Fruit fly (Drosophila melanogaster) whole organism, embryonic: ENCODE data around the gene CG10005.

ENCODE experiments used
- Aef1 ChIP-seq: fragments of 200-800 bp; sonication (Bioruptor generic); IDR thresholded peaks from 3 replicates; pipeline ENCODE4 v1.3.6; 2022; ENCODE audit warnings: missing biosample characterization, missing genetic modification characterization
- Antp ChIP-seq: fragments of 200-800 bp; sonication (Bioruptor generic); optimal IDR thresholded peaks from 3 replicates; lab custom pipeline; 2016; ENCODE audit warnings: missing biosample characterization, missing genetic modification characterization
- Bgb ChIP-seq: fragments of 200-800 bp; sonication (Bioruptor generic); IDR thresholded peaks from 2 replicates; pipeline ENCODE4 v1.3.6; 2022; ENCODE audit warnings: missing biosample characterization, missing genetic modification characterization; ENCODE audit not compliant: partially characterized antibody
- CG10274 ChIP-seq: fragments of 200-800 bp; sonication (Bioruptor generic); optimal IDR thresholded peaks from 3 replicates; lab custom pipeline; 2017; ENCODE audit warnings: missing biosample characterization, mild to moderate bottlenecking, missing genetic modification characterization
- CG10366 ChIP-seq: fragments of 200-800 bp; sonication (Bioruptor generic); IDR thresholded peaks from 2 replicates; pipeline ENCODE4 v1.3.6; 2022; ENCODE audit warnings: missing biosample characterization, missing genetic modification characterization
- CG10979 ChIP-seq: fragments of 200-800 bp; sonication (Bioruptor generic); optimal IDR thresholded peaks from 2 replicates; lab custom pipeline; 2018; ENCODE audit warnings: missing biosample characterization, mild to moderate bottlenecking, missing genetic modification characterization, moderate library complexity
- CG11247 ChIP-seq: fragments of 200-800 bp; sonication (Bioruptor generic); IDR thresholded peaks from 2 replicates; pipeline ENCODE4 v1.3.6; 2022; ENCODE audit warnings: missing biosample characterization, missing genetic modification characterization
- CG1647 ChIP-seq: fragments of 200-800 bp; sonication (Bioruptor generic); optimal IDR thresholded peaks from 3 replicates; lab custom pipeline; 2016; ENCODE audit warnings: missing biosample characterization, missing genetic modification characterization
- CG16863 ChIP-seq: fragments of 200-800 bp; sonication (Bioruptor generic); optimal IDR thresholded peaks from 3 replicates; lab custom pipeline; 2016; ENCODE audit warnings: missing biosample characterization, missing genetic modification characterization
- CG18599 ChIP-seq: fragments of 200-800 bp; sonication (Bioruptor generic); optimal IDR thresholded peaks from 3 replicates; lab custom pipeline; 2017; ENCODE audit warnings: missing biosample characterization, missing genetic modification characterization, mild to moderate bottlenecking, moderate library complexity, missing genetic modification reagents
- CG2199 ChIP-seq: fragments of 200-800 bp; sonication (Bioruptor generic); IDR thresholded peaks from 3 replicates; pipeline ENCODE4 v1.3.6; 2022; ENCODE audit warnings: missing biosample characterization, missing genetic modification characterization
- CG2678 ChIP-seq: fragments of 200-800 bp; sonication (Bioruptor generic); optimal IDR thresholded peaks from 3 replicates; lab custom pipeline; 2019; ENCODE audit warnings: missing biosample characterization, mild to moderate bottlenecking, missing genetic modification characterization, moderate library complexity
- CG32772 ChIP-seq: fragments of 200-800 bp; sonication (Bioruptor generic); IDR thresholded peaks from 2 replicates; pipeline ENCODE4 v1.3.6; 2022; ENCODE audit warnings: missing biosample characterization, missing genetic modification characterization
- CG4404 ChIP-seq: fragments of 200-800 bp; sonication (Bioruptor generic); IDR thresholded peaks from 2 replicates; pipeline ENCODE4 v1.3.6; 2022; ENCODE audit warnings: missing biosample characterization, missing genetic modification characterization
- CG4707 ChIP-seq: fragments of 200-800 bp; sonication (Bioruptor generic); optimal IDR thresholded peaks from 2 replicates; lab custom pipeline; 2018; ENCODE audit warnings: missing biosample characterization, mild to moderate bottlenecking, missing genetic modification characterization, moderate library complexity
- CG9437 ChIP-seq: fragments of 200-800 bp; sonication (Bioruptor generic); optimal IDR thresholded peaks from 2 replicates; lab custom pipeline; 2018; ENCODE audit warnings: missing biosample characterization, mild to moderate bottlenecking, missing genetic modification characterization
- CrebB ChIP-seq: fragments of 200-800 bp; sonication (Bioruptor generic); optimal IDR thresholded peaks from 3 replicates; lab custom pipeline; 2018; ENCODE audit warnings: missing biosample characterization, mild to moderate bottlenecking, missing genetic modification characterization
- D19A ChIP-seq: fragments of 200-800 bp; optimal IDR thresholded peaks from 3 replicates; lab custom pipeline; 2019; ENCODE audit warnings: missing biosample characterization, mild to moderate bottlenecking, missing genetic modification characterization, moderate library complexity
- Dfd ChIP-seq, 2 experiments: fragments of >200 bp; optimal IDR thresholded peaks; 2 replicates each; lab custom pipeline; 2017; ENCODE audit warnings: missing biosample characterization in 2 of 2, missing genetic modification characterization in 2 of 2
- Doc2 ChIP-seq: fragments of 200-800 bp; sonication (Bioruptor generic); IDR thresholded peaks from 2 replicates; pipeline ENCODE4 v1.3.6; 2022; ENCODE audit warnings: missing biosample characterization, missing genetic modification characterization
- E2f1 ChIP-seq: fragments of 200-800 bp; sonication (Bioruptor generic); IDR thresholded peaks from 2 replicates; pipeline ENCODE4 v1.3.6; 2022; ENCODE audit warnings: missing biosample characterization, missing genetic modification characterization
- Ets65A ChIP-seq: fragments of 200-800 bp; sonication (Bioruptor generic); peaks from one replicate; lab custom pipeline; 2016; ENCODE audit warnings: missing biosample characterization, missing genetic modification characterization
- Fer1 ChIP-seq: fragments of 200-800 bp; sonication (Bioruptor generic); optimal IDR thresholded peaks from 2 replicates; lab custom pipeline; 2017; ENCODE audit warnings: missing biosample characterization, mild to moderate bottlenecking, missing genetic modification characterization
- HmgD ChIP-seq: fragments of 200-800 bp; sonication (Bioruptor generic); optimal IDR thresholded peaks from 3 replicates; lab custom pipeline; 2016; ENCODE audit warnings: missing biosample characterization, missing genetic modification characterization
- HmgZ ChIP-seq: fragments of 200-800 bp; sonication (Bioruptor generic); optimal IDR thresholded peaks from 2 replicates; lab custom pipeline; 2018; ENCODE audit warnings: missing biosample characterization, mild to moderate bottlenecking, missing genetic modification characterization
- Hmx ChIP-seq: fragments of 200-800 bp; sonication (Bioruptor generic); optimal IDR thresholded peaks from 2 replicates; lab custom pipeline; 2016; ENCODE audit warnings: missing biosample characterization, missing genetic modification characterization
- Hr51 ChIP-seq, 2 experiments: fragments of 200-800 bp; sonication (Bioruptor generic); optimal IDR thresholded peaks; 2 replicates in 1 of 2; 3 replicates in 1 of 2; lab custom pipeline; 2016 to 2018; ENCODE audit warnings: missing biosample characterization in 2 of 2, missing genetic modification characterization in 2 of 2, mild to moderate bottlenecking in 1 of 2, moderate library complexity in 1 of 2
- Jarid2 ChIP-seq: fragments of 200-800 bp; sonication (Bioruptor generic); optimal IDR thresholded peaks from 3 replicates; lab custom pipeline; 2017; ENCODE audit warnings: mild to moderate bottlenecking, missing biosample characterization, missing genetic modification reagents, missing genetic modification characterization
- Mad ChIP-seq: fragments of 200-800 bp; sonication (Bioruptor generic); optimal IDR thresholded peaks from 2 replicates; lab custom pipeline; 2016; ENCODE audit warnings: missing biosample characterization, missing genetic modification characterization
- PHDP ChIP-seq: fragments of 200-800 bp; sonication (Bioruptor generic); optimal IDR thresholded peaks from 3 replicates; lab custom pipeline; 2018; ENCODE audit warnings: missing biosample characterization, mild to moderate bottlenecking, missing genetic modification characterization, moderate library complexity
- Ravus ChIP-seq: fragments of 200-800 bp; sonication (Bioruptor generic); IDR thresholded peaks from 2 replicates; pipeline ENCODE4 v1.3.6; 2022; ENCODE audit warnings: missing biosample characterization, missing genetic modification characterization
- Rfx ChIP-seq: fragments of 200-800 bp; sonication (Bioruptor generic); IDR thresholded peaks from 2 replicates; pipeline ENCODE4 v1.3.6; 2022; ENCODE audit warnings: missing biosample characterization, missing genetic modification characterization
- Taf1 ChIP-seq: fragments of 200-800 bp; sonication (Bioruptor generic); IDR thresholded peaks from 2 replicates; pipeline ENCODE4 v1.3.6; 2022; ENCODE audit warnings: missing biosample characterization, missing genetic modification characterization
- ase ChIP-seq: fragments of 200-800 bp; sonication (Bioruptor generic); IDR thresholded peaks from 3 replicates; pipeline ENCODE4 v1.3.6; 2022; ENCODE audit warnings: missing biosample characterization, missing genetic modification characterization
- crp ChIP-seq, 2 experiments: fragments of 200-800 bp; sonication (Bioruptor generic); optimal IDR thresholded peaks; 2 replicates in 1 of 2; 3 replicates in 1 of 2; lab custom pipeline; 2017; ENCODE audit warnings: missing biosample characterization in 2 of 2, missing genetic modification characterization in 2 of 2, mild to moderate bottlenecking in 1 of 2, moderate library complexity in 1 of 2
- da ChIP-seq: fragments of 200-800 bp; sonication (Bioruptor generic); optimal IDR thresholded peaks from 2 replicates; lab custom pipeline; 2016; ENCODE audit warnings: missing biosample characterization, missing genetic modification characterization
- dpn ChIP-seq, 2 experiments: fragments of 200-800 bp; sonication (Bioruptor generic); optimal IDR thresholded peaks; 3 replicates each; lab custom pipeline; 2016; ENCODE audit warnings: missing biosample characterization in 2 of 2, missing genetic modification characterization in 2 of 2
- exex ChIP-seq: fragments of 200-800 bp; sonication (Bioruptor generic); optimal IDR thresholded peaks from 4 replicates; lab custom pipeline; 2018; ENCODE audit warnings: missing biosample characterization, mild to moderate bottlenecking, missing genetic modification characterization, moderate library complexity
- lab ChIP-seq: fragments of 200-800 bp; sonication (Bioruptor generic); optimal IDR thresholded peaks from 3 replicates; lab custom pipeline; 2017; ENCODE audit warnings: missing biosample characterization, missing genetic modification characterization, mild to moderate bottlenecking, moderate library complexity, missing genetic modification reagents
- mirr ChIP-seq: fragments of 200-800 bp; sonication (Bioruptor generic); optimal IDR thresholded peaks from 3 replicates; lab custom pipeline; 2018; ENCODE audit warnings: missing biosample characterization, mild to moderate bottlenecking, missing genetic modification characterization
- pan ChIP-seq, 4 experiments: fragments of >200 bp in 3 of 4; fragments of 200-800 bp in 1 of 4; sonication (Bioruptor generic) in 1 of 4; optimal IDR thresholded peaks in 3 of 4; IDR thresholded peaks in 1 of 4; 2 replicates each; pipeline versions ENCODE4 v1.3.6 to Lab custom; 2017 to 2022; ENCODE audit warnings: missing biosample characterization in 2 of 4, missing genetic modification characterization in 2 of 4, mixed read lengths in 1 of 4
- peb ChIP-seq: fragments of 200-800 bp; sonication (Bioruptor generic); IDR thresholded peaks from 2 replicates; pipeline ENCODE4 v1.3.6; 2022; ENCODE audit warnings: missing biosample characterization, missing genetic modification characterization
- sob ChIP-seq: fragments of 200-800 bp; sonication (Bioruptor generic); IDR thresholded peaks from 2 replicates; pipeline ENCODE4 v1.3.6; 2022; ENCODE audit warnings: missing biosample characterization, missing genetic modification characterization
- tin ChIP-seq: fragments of 200-800 bp; sonication (Bioruptor generic); optimal IDR thresholded peaks from 3 replicates; lab custom pipeline; 2016; ENCODE audit warnings: missing biosample characterization, missing genetic modification characterization
- tll ChIP-seq, 2 experiments: fragments of 200-800 bp in 1 of 2; fragments of >200 bp in 1 of 2; sonication (Bioruptor generic) in 1 of 2; optimal IDR thresholded peaks; 2 replicates each; lab custom pipeline; 2017 to 2019; ENCODE audit warnings: missing biosample characterization in 2 of 2, missing genetic modification characterization in 2 of 2, mild to moderate bottlenecking in 1 of 2, moderate library complexity in 1 of 2
- unc-4 ChIP-seq: fragments of 200-800 bp; sonication (Bioruptor generic); IDR thresholded peaks from 2 replicates; pipeline ENCODE4 v1.3.6; 2022; ENCODE audit warnings: missing biosample characterization, missing genetic modification characterization; ENCODE audit not compliant: partially characterized antibody
- vvl ChIP-seq: fragments of 200-800 bp; sonication (Bioruptor generic); IDR thresholded peaks from 2 replicates; pipeline ENCODE4 v1.3.6; 2022; ENCODE audit warnings: missing biosample characterization, missing genetic modification characterization

CG10005 gene

DNA sequence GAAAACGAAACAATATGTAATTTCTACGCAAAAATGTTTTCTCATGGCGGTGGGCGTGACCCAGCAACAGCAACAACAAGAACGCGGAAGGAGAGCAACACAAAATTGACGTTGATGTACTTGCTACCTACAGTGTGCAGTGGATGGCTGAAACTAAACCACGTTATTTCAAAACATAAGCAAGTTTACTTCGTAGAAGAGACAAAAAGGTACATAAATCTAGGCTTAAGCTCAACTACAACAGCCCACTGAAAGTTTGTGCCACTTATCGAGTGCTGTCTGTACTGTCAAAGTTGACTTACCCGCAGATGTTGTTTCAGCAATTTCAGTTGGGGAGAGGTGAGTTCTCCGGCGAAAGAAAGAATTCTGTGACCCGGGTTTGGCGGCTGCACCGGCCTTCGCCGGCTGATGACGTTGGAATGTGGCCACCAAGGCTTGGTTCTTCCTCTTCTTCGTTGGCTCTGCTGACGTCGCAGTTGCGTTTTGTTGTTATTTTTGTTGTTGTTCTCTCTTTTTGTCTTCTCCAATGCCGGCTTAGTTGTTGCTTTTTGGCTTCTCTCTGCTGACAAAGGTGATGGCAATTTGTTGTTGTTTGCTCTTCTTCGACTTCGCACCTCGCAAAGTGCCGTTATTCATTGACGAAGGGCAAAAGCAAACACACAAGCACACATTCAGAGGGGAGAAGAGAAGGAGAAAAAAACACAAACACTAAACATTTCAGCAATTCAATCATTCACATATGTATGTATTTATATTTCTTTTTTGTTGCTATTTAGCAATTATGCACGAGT is 29.7 kb downstream of the CG10005 start:
- no peak for TF ChIP-seq Fer1 (GFP tag; lab: Kevin White, UChicago)
- 0 out of 2 replicates have a peak, but pooled peaks have one; percentile 18 for TF ChIP-seq CG11247
- TF ChIP-seq pan (optimal IDR thresholded peaks at IDR 0.05; lab: Kevin White, UChicago): no peak
- TF ChIP-seq pan (GFP tag; optimal IDR thresholded peaks at IDR 0.05 in 1 of 2, IDR thresholded peaks at IDR 0.05 in 1 of 2): peak in 1 of 2 experiments; percentile 44
- no peak for TF ChIP-seq CG9437 (GFP tag; lab: Kevin White, UChicago)
- TF ChIP-seq CG2199 (GFP tag; lab: Robert Waterston, UW): no peak
- TF ChIP-seq Jarid2: no peak
- no peak for TF ChIP-seq Hmx (GFP tag; lab: Kevin White, UChicago)
- no peak for TF ChIP-seq ase (GFP tag; lab: Robert Waterston, UW)
- TF ChIP-seq vvl: peak; percentile 47; the same call in 1 of the 2 replicates
- peak; percentile 32 for TF ChIP-seq CG2678 (tag; lab: Kevin White, UChicago)
- no peak for TF ChIP-seq da (GFP tag; lab: Kevin White, UChicago)
- no peak; the same call in 1 of the 2 replicates for TF ChIP-seq CG10366 (GFP tag; lab: Robert Waterston, UW)
- TF ChIP-seq Rfx (GFP tag; lab: Robert Waterston, UW): peak; percentile 64
- TF ChIP-seq peb (GFP tag; lab: Robert Waterston, UW): no peak
- TF ChIP-seq CG18599 (GFP tag; lab: Kevin White, UChicago): peak; percentile 34
- no peak for TF ChIP-seq crp (GFP tag; optimal IDR thresholded peaks at IDR 0.05; lab: Kevin White, UChicago)
- TF ChIP-seq Dfd (GFP tag; optimal IDR thresholded peaks at IDR 0.05; lab: Kevin White, UChicago): no peak
- TF ChIP-seq Ets65A (GFP tag; lab: Kevin White, UChicago): peak; percentile 62
- TF ChIP-seq exex (tag; lab: Kevin White, UChicago): no peak
- no peak for TF ChIP-seq CG10979 (tag; lab: Kevin White, UChicago)
- TF ChIP-seq CG10274 (GFP tag; lab: Kevin White, UChicago): no peak
- TF ChIP-seq CrebB: no peak
- no peak for TF ChIP-seq tin (GFP tag; lab: Kevin White, UChicago)
- peak in 1 of 2 experiments; percentile 29 for TF ChIP-seq dpn (GFP tag; optimal IDR thresholded peaks at IDR 0.05; lab: Kevin White, UChicago)
- TF ChIP-seq Hr51 (GFP tag; optimal IDR thresholded peaks at IDR 0.05; lab: Kevin White, UChicago): peak in 1 of 2 experiments; percentile 22
- no peak for TF ChIP-seq HmgZ (tag; lab: Kevin White, UChicago)
- no peak for TF ChIP-seq mirr (GFP tag; lab: Kevin White, UChicago)
- TF ChIP-seq CG1647 (GFP tag; lab: Kevin White, UChicago): no peak
- no peak for TF ChIP-seq Bgb (GFP tag; lab: Robert Waterston, UW)
- 0 out of 2 replicates have a peak, but pooled peaks have one; percentile 13 for TF ChIP-seq CG32772 (GFP tag; lab: Robert Waterston, UW)
- TF ChIP-seq Ravus (GFP tag; lab: Robert Waterston, UW): no peak
- TF ChIP-seq HmgD (GFP tag; lab: Kevin White, UChicago): no peak
- TF ChIP-seq PHDP (tag; lab: Kevin White, UChicago): peak; percentile 2
- peak; percentile 23 for TF ChIP-seq Antp (GFP tag; lab: Kevin White, UChicago)
- TF ChIP-seq Doc2 (GFP tag; lab: Robert Waterston, UW): no peak
- TF ChIP-seq unc-4 (GFP tag; lab: Robert Waterston, UW): no peak
- TF ChIP-seq sob (GFP tag; lab: Robert Waterston, UW): peak; percentile 52; the same call in 1 of the 2 replicates
- TF ChIP-seq Aef1: peak; percentile 33; the same call in 2 of the 3 replicates
- TF ChIP-seq Taf1: no peak
- TF ChIP-seq D19A: no peak
- TF ChIP-seq lab (GFP tag; lab: Kevin White, UChicago): peak; percentile 26
- peak in 1 of 2 experiments; percentile 86 for TF ChIP-seq tll (GFP tag; optimal IDR thresholded peaks at IDR 0.05; lab: Kevin White, UChicago)
- no peak for TF ChIP-seq Mad (GFP tag; lab: Kevin White, UChicago)
- TF ChIP-seq CG16863: peak; percentile 23
- TF ChIP-seq E2f1 (GFP tag; lab: Robert Waterston, UW): peak; percentile 42; the same call in 1 of the 2 replicates
- TF ChIP-seq CG4707 (GFP tag; lab: Kevin White, UChicago): no peak
- TF ChIP-seq CG4404 (GFP tag; lab: Robert Waterston, UW): no peak
